Worm (Caenorhabditis elegans) whole organism, L4 larva: ENCODE results near the gene ZK418.5.

ENCODE experiments used
- D1046.2 ChIP-seq: fragments of 200-800 bp; sonication (Bioruptor generic); IDR thresholded peaks from 2 replicates; pipeline ENCODE4 v1.3.6; 2022; ENCODE audit warnings: missing genetic modification characterization, missing compliant biosample characterization
- F10B5.3 ChIP-seq: sonication (generic microtip); optimal IDR thresholded peaks from 2 replicates; lab custom pipeline; 2016; ENCODE audit warnings: mild to moderate bottlenecking, missing genetic modification characterization, missing compliant biosample characterization
- F26F4.8 ChIP-seq: fragments of 200-800 bp; sonication (Bioruptor generic); conservative IDR thresholded peaks from 2 replicates; pipeline ENCODE4 v1.3.6; 2022; ENCODE audit warnings: missing genetic modification characterization, missing compliant biosample characterization
- F49E8.2 ChIP-seq: sonication (generic microtip); optimal IDR thresholded peaks from 2 replicates; lab custom pipeline; 2016; ENCODE audit warnings: missing compliant biosample characterization, mild to moderate bottlenecking, missing genetic modification characterization, borderline replicate concordance
- R02D3.7 ChIP-seq: fragments of 150-350 bp; sonication (generic microtip); optimal IDR thresholded peaks from 3 replicates; lab custom pipeline; 2014; ENCODE audit warnings: missing biosample characterization, missing genetic modification characterization
- Y48G9A.11 ChIP-seq: fragments of 200-800 bp; sonication (Bioruptor generic); IDR thresholded peaks from 2 replicates; pipeline ENCODE4 v1.3.6; 2022; ENCODE audit warnings: missing genetic modification reagents, missing genetic modification characterization, missing compliant biosample characterization
- ZK337.2 ChIP-seq: fragments of 200-800 bp; sonication (Bioruptor generic); IDR thresholded peaks from 2 replicates; pipeline ENCODE4 v1.3.6; 2022; ENCODE audit warnings: missing genetic modification reagents, missing genetic modification characterization, missing compliant biosample characterization
- ZK546.5 ChIP-seq, 2 experiments: sonication (generic microtip); optimal IDR thresholded peaks; 2 replicates each; lab custom pipeline; 2017; ENCODE audit warnings: missing biosample characterization in 2 of 2, missing genetic modification characterization in 2 of 2
- ceh-20 ChIP-seq: fragments of 200-800 bp; sonication (Bioruptor generic); IDR thresholded peaks from 2 replicates; pipeline ENCODE4 v1.3.6; 2022; ENCODE audit warnings: missing genetic modification reagents, missing genetic modification characterization, missing compliant biosample characterization
- ceh-28 ChIP-seq: fragments of 150-350 bp; optimal IDR thresholded peaks from 2 replicates; lab custom pipeline; 2014; ENCODE audit warnings: missing biosample characterization, missing genetic modification reagents, missing genetic modification characterization
- ctbp-1 ChIP-seq: fragments of 200-800 bp; sonication (Bioruptor generic); IDR thresholded peaks from 2 replicates; pipeline ENCODE4 v1.3.6; 2022; ENCODE audit warnings: missing genetic modification reagents, missing genetic modification characterization, missing compliant biosample characterization
- daf-12 ChIP-seq: fragments of 150-350 bp; optimal IDR thresholded peaks from 2 replicates; lab custom pipeline; 2014; ENCODE audit warnings: missing biosample characterization, missing genetic modification reagents, missing genetic modification characterization
- daf-16 ChIP-seq, 3 experiments: sonication (generic microtip); optimal IDR thresholded peaks; 2 replicates each; lab custom pipeline; 2016 to 2017; ENCODE audit warnings: missing genetic modification characterization in 3 of 3, missing genetic modification reagents in 3 of 3, mild to moderate bottlenecking in 2 of 3, missing compliant biosample characterization in 2 of 3, missing biosample characterization in 1 of 3, moderate library complexity in 1 of 3
- dmd-6 ChIP-seq: fragments of 200-800 bp; sonication (Bioruptor generic); IDR thresholded peaks from 2 replicates; pipeline ENCODE4 v1.3.6; 2022; ENCODE audit warnings: missing genetic modification reagents, missing genetic modification characterization, missing compliant biosample characterization
- dpl-1 ChIP-seq: fragments of 150-350 bp; optimal IDR thresholded peaks from 2 replicates; lab custom pipeline; 2014; ENCODE audit warnings: missing biosample characterization, missing genetic modification reagents, missing genetic modification characterization
- egl-27 ChIP-seq: sonication (generic microtip); optimal IDR thresholded peaks from 3 replicates; lab custom pipeline; 2017; ENCODE audit warnings: missing biosample characterization, missing genetic modification reagents, missing genetic modification characterization
- egl-43 ChIP-seq: fragments of 200-800 bp; sonication (Bioruptor generic); IDR thresholded peaks from 2 replicates; pipeline ENCODE4 v1.3.6; 2022; ENCODE audit warnings: missing genetic modification reagents, missing genetic modification characterization, missing compliant biosample characterization
- fkh-10 ChIP-seq: fragments of 150-350 bp; optimal IDR thresholded peaks from 2 replicates; lab custom pipeline; 2014; ENCODE audit warnings: missing biosample characterization, missing genetic modification reagents, missing genetic modification characterization
- fos-1 ChIP-seq: fragments of 150-350 bp; optimal IDR thresholded peaks from 2 replicates; lab custom pipeline; 2014; ENCODE audit warnings: missing biosample characterization, missing genetic modification characterization
- hmg-1.1 ChIP-seq: fragments of 200-800 bp; sonication (Bioruptor generic); IDR thresholded peaks from 2 replicates; pipeline ENCODE4 v1.3.6; 2022; ENCODE audit warnings: missing genetic modification reagents, missing genetic modification characterization, missing compliant biosample characterization
- jun-1 ChIP-seq: fragments of 150-350 bp; optimal IDR thresholded peaks from 2 replicates; lab custom pipeline; 2014; ENCODE audit warnings: missing biosample characterization, missing genetic modification reagents, missing genetic modification characterization
- lin-13 ChIP-seq: fragments of 150-350 bp; optimal IDR thresholded peaks from 2 replicates; lab custom pipeline; 2014; ENCODE audit warnings: missing biosample characterization, missing genetic modification reagents, missing genetic modification characterization
- lin-15B ChIP-seq: fragments of 150-350 bp; sonication (generic microtip); optimal IDR thresholded peaks from 3 replicates; lab custom pipeline; 2014; ENCODE audit warnings: missing biosample characterization, missing genetic modification characterization
- lin-29 ChIP-seq: fragments of 200-800 bp; sonication (Bioruptor generic); IDR thresholded peaks from 2 replicates; pipeline ENCODE4 v1.3.6; 2022; ENCODE audit warnings: missing genetic modification reagents, missing genetic modification characterization, missing compliant biosample characterization
- lin-38 ChIP-seq: fragments of 200-800 bp; sonication (Bioruptor generic); IDR thresholded peaks from 2 replicates; pipeline ENCODE4 v1.3.6; 2022; ENCODE audit warnings: missing genetic modification reagents, missing genetic modification characterization, missing compliant biosample characterization
- lir-3 ChIP-seq: sonication (generic microtip); optimal IDR thresholded peaks from 2 replicates; lab custom pipeline; 2016; ENCODE audit warnings: mild to moderate bottlenecking, missing genetic modification characterization, missing compliant biosample characterization
- madf-5 ChIP-seq, 2 experiments: fragments of 200-800 bp; sonication (Bioruptor generic); IDR thresholded peaks; 2 replicates each; pipeline ENCODE4 v1.3.6; 2022; ENCODE audit warnings: missing compliant biosample characterization in 2 of 2, missing genetic modification characterization in 2 of 2
- madf-9 ChIP-seq: fragments of 200-800 bp; sonication (Bioruptor generic); conservative IDR thresholded peaks from 2 replicates; pipeline ENCODE4 v1.3.6; 2022; ENCODE audit warnings: missing genetic modification reagents, missing genetic modification characterization, missing compliant biosample characterization
- mdl-1 ChIP-seq, 2 experiments: fragments of 150-350 bp in 1 of 2; sonication (generic microtip) in 1 of 2; optimal IDR thresholded peaks; 2 replicates each; lab custom pipeline; 2014 to 2017; ENCODE audit warnings: missing biosample characterization in 2 of 2, missing genetic modification characterization in 2 of 2
- mdt-29 ChIP-seq: fragments of 200-800 bp; sonication (Bioruptor generic); IDR thresholded peaks from 2 replicates; pipeline ENCODE4 v1.3.6; 2022; ENCODE audit warnings: missing genetic modification reagents, missing genetic modification characterization, missing compliant biosample characterization
- mes-2 ChIP-seq: sonication (generic microtip); optimal IDR thresholded peaks from 2 replicates; lab custom pipeline; 2016; ENCODE audit warnings: missing genotype, mild to moderate bottlenecking, missing genetic modification characterization, missing compliant biosample characterization; ENCODE audit not compliant: poor library complexity, severe bottlenecking
- mxl-3 ChIP-seq: fragments of 200-800 bp; sonication (Bioruptor generic); optimal IDR thresholded peaks from 2 replicates; lab custom pipeline; 2018; ENCODE audit warnings: mild to moderate bottlenecking, missing genetic modification characterization, missing compliant biosample characterization
- nhr-10 ChIP-seq: fragments of 150-350 bp; optimal IDR thresholded peaks from 2 replicates; lab custom pipeline; 2014; ENCODE audit warnings: missing biosample characterization, missing genetic modification characterization
- nhr-11 ChIP-seq: fragments of 150-350 bp; optimal IDR thresholded peaks from 2 replicates; lab custom pipeline; 2014; ENCODE audit warnings: missing biosample characterization, missing genetic modification characterization
- nhr-111 ChIP-seq: fragments of 200-800 bp; sonication (Bioruptor generic); optimal IDR thresholded peaks from 2 replicates; lab custom pipeline; 2018; ENCODE audit warnings: mild to moderate bottlenecking, missing genetic modification characterization, missing compliant biosample characterization
- nhr-28 ChIP-seq: fragments of 150-350 bp; optimal IDR thresholded peaks from 2 replicates; lab custom pipeline; 2014; ENCODE audit warnings: missing biosample characterization, missing genetic modification characterization
- nhr-41 ChIP-seq: fragments of 200-800 bp; sonication (Bioruptor generic); IDR thresholded peaks from 2 replicates; pipeline ENCODE4 v1.3.6; 2022; ENCODE audit warnings: missing genetic modification reagents, missing genetic modification characterization, missing compliant biosample characterization
- nhr-77 ChIP-seq: fragments of 150-350 bp; optimal IDR thresholded peaks from 2 replicates; lab custom pipeline; 2014; ENCODE audit warnings: missing biosample characterization, missing genetic modification characterization
- php-3 ChIP-seq: fragments of 200-800 bp; sonication (Bioruptor generic); IDR thresholded peaks from 2 replicates; pipeline ENCODE4 v1.3.6; 2022; ENCODE audit warnings: missing genetic modification reagents, missing genetic modification characterization, missing compliant biosample characterization
- pqm-1 ChIP-seq: sonication (generic microtip); optimal IDR thresholded peaks from 2 replicates; lab custom pipeline; 2017; ENCODE audit warnings: missing biosample characterization, missing genetic modification characterization
- set-16 ChIP-seq: fragments of 200-800 bp; sonication (Bioruptor generic); IDR thresholded peaks from 2 replicates; pipeline ENCODE4 v1.3.6; 2022; ENCODE audit warnings: missing genetic modification reagents, missing genetic modification characterization, missing compliant biosample characterization
- snpc-1.2 ChIP-seq: fragments of 200-800 bp; sonication (Bioruptor generic); IDR thresholded peaks from 2 replicates; pipeline ENCODE4 v1.3.6; 2022; ENCODE audit warnings: missing genetic modification reagents, missing genetic modification characterization, missing compliant biosample characterization
- spr-3 ChIP-seq: fragments of 200-800 bp; sonication (Bioruptor generic); optimal IDR thresholded peaks from 2 replicates; lab custom pipeline; 2018; ENCODE audit warnings: mild to moderate bottlenecking, missing genetic modification characterization, missing compliant biosample characterization
- unc-130 ChIP-seq: sonication (generic microtip); optimal IDR thresholded peaks from 2 replicates; lab custom pipeline; 2016; ENCODE audit warnings: missing genetic modification reagents, missing genetic modification characterization, missing compliant biosample characterization
- unc-39 ChIP-seq: sonication (generic microtip); optimal IDR thresholded peaks from 2 replicates; lab custom pipeline; 2017; ENCODE audit warnings: missing biosample characterization, missing genetic modification characterization
- unc-62 ChIP-seq, 3 experiments: fragments of 150-350 bp in 1 of 3; sonication (generic microtip); optimal IDR thresholded peaks in 2 of 3; peaks in 1 of 3; 1 replicate in 1 of 3; 2 replicates in 2 of 3; lab custom pipeline; 2014 to 2017; ENCODE audit warnings: missing biosample characterization in 3 of 3, missing genetic modification characterization in 3 of 3, missing genetic modification reagents in 3 of 3, missing genotype in 1 of 3
- zfp-3 ChIP-seq: fragments of 200-800 bp; sonication (Bioruptor generic); conservative IDR thresholded peaks from 2 replicates; pipeline ENCODE4 v1.3.6; 2022; ENCODE audit warnings: missing genetic modification reagents, missing genetic modification characterization, missing compliant biosample characterization
- ztf-11 ChIP-seq: fragments of 150-350 bp; optimal IDR thresholded peaks from 2 replicates; lab custom pipeline; 2014; ENCODE audit warnings: missing biosample characterization, missing genetic modification characterization

ZK418.5 gene

DNA sequence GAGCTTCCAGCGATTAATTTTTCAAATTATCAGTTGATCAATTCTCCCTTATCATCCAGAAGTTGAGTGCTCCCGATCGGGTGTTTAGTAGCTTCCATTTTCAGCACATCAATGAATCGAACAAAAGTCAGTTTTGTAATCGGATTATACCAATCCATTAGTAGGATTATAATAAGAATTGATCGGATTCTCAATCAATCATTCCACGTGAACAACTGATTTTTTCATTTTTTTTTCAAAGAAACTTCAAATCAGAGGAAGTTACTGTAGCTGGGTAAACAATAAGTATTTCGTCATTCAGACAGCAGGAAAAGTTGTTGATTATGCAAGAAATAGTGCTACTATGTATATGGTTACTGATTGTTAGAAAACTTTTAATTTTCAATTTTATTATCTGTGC is 33.2 kb upstream of the ZK418.5 start (continued):
- TF ChIP-seq unc-39 (tag; lab: Kevin White, UChicago) (no peak), madf-5 (GFP tag; IDR thresholded peaks at IDR 0.05; lab: Robert Waterston, UW) (no peak), nhr-28 (tag; lab: Kevin White, UChicago) (peak; percentile 14), lir-3 (tag; lab: Kevin White, UChicago) (no peak), F26F4.8 (GFP tag; lab: Robert Waterston, UW) (no peak), R02D3.7 (no peak), nhr-10 (tag; lab: Kevin White, UChicago) (no peak), nhr-11 (tag; lab: Kevin White, UChicago) (no peak), jun-1 (tag; lab: Kevin White, UChicago) (no peak), fos-1 (tag; lab: Kevin White, UChicago) (no peak), D1046.2 (GFP tag; lab: Robert Waterston, UW) (no peak), spr-3 (GFP tag; lab: Kevin White, UChicago) (no peak), lin-15B (no peak), ztf-11 (tag; lab: Kevin White, UChicago) (no peak), lin-29 (GFP tag; lab: Robert Waterston, UW) (no peak), php-3 (GFP tag; lab: Robert Waterston, UW) (no peak), ZK337.2 (GFP tag; lab: Robert Waterston, UW) (no peak), F49E8.2 (no peak), mes-2 (tag; lab: Kevin White, UChicago) (no peak), mxl-3 (GFP tag; lab: Kevin White, UChicago) (no peak), ctbp-1 (GFP tag; lab: Robert Waterston, UW) (no peak), lin-13 (no peak), daf-12 (tag; lab: Kevin White, UChicago) (no peak), nhr-111 (GFP tag; lab: Kevin White, UChicago) (no peak), dmd-6 (GFP tag; lab: Robert Waterston, UW) (peak; percentile 14; the same call in 1 of the 2 replicates), unc-62 (GFP tag; optimal IDR thresholded peaks at IDR 0.05 in 1 of 2; lab: Kevin White, UChicago) (no peak), unc-62 (tag; optimal IDR thresholded peaks at IDR 0.05; lab: Kevin White, UChicago) (no peak), lin-38 (no peak), madf-9 (GFP tag; lab: Robert Waterston, UW) (no peak), dpl-1 (GFP tag; lab: Kevin White, UChicago) (no peak), ceh-28 (tag; lab: Kevin White, UChicago) (no peak)
- TF ChIP-seq, all 104 proteins: peak for 6

DNA sequence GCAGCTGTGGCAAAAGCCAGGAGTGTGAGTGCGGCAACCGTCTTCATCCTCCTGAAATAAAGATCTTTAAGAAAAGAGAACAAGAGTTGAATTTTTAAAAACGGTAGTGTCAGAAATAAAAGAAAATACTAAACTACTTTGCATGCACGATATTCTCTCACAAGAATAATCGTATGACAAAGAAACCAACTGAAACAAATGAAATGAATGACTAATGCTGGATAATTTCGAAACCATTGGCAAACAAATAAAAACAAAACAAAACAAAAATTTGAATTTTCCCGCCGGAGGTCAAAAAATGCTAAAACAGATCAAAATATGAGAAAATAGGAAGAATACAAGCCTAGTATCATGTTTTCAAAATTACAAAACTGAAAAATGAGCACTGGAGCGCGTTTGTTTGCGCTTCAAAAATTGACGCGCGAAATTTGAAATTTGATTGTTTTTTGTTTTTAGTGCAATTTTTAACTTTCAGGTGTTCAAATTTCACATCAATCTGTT is 30.3 kb upstream of the ZK418.5 start, which contains the start of gene cpg-2:
TSS of gene cpg-2 (minus strand) at position 51 of the 501 bp plus-strand sequence.
- TF ChIP-seq lin-38: peak; percentile 90
- TF ChIP-seq ZK546.5 (tag; optimal IDR thresholded peaks at IDR 0.05; lab: Kevin White, UChicago): no peak
- no peak for TF ChIP-seq ztf-11 (tag; lab: Kevin White, UChicago)
- no peak for TF ChIP-seq egl-43 (GFP tag; lab: Robert Waterston, UW)
- no peak for TF ChIP-seq egl-27 (tag; lab: Kevin White, UChicago)
- TF ChIP-seq pqm-1 (tag; lab: Kevin White, UChicago): no peak
- no peak for TF ChIP-seq nhr-111 (GFP tag; lab: Kevin White, UChicago)
- TF ChIP-seq fkh-10 (GFP tag; lab: Kevin White, UChicago): no peak
- TF ChIP-seq snpc-1.2 (GFP tag; lab: Robert Waterston, UW): peak; percentile 39; the same call in 1 of the 2 replicates
- no peak for TF ChIP-seq hmg-1.1 (GFP tag; lab: Robert Waterston, UW)
- TF ChIP-seq nhr-77 (tag; lab: Kevin White, UChicago): no peak
- no peak for TF ChIP-seq ctbp-1 (GFP tag; lab: Robert Waterston, UW)
- TF ChIP-seq F10B5.3 (tag; lab: Kevin White, UChicago): no peak
- TF ChIP-seq daf-16 (GFP tag; optimal IDR thresholded peaks at IDR 0.05; lab: Kevin White, UChicago): no peak
- TF ChIP-seq daf-16 (tag; optimal IDR thresholded peaks at IDR 0.05; lab: Kevin White, UChicago): no peak
- no peak for TF ChIP-seq lin-13
- TF ChIP-seq F49E8.2: peak; percentile 82
- TF ChIP-seq ceh-20 (GFP tag; lab: Robert Waterston, UW): no peak
- peak; percentile 86 for TF ChIP-seq Y48G9A.11
- TF ChIP-seq zfp-3: no peak
- no peak for TF ChIP-seq nhr-41 (GFP tag; lab: Robert Waterston, UW)
- TF ChIP-seq unc-62 (GFP tag; optimal IDR thresholded peaks at IDR 0.05 in 1 of 2; lab: Kevin White, UChicago): no peak
- no peak for TF ChIP-seq unc-62 (tag; optimal IDR thresholded peaks at IDR 0.05; lab: Kevin White, UChicago)
- peak; percentile 96 for TF ChIP-seq unc-130 (GFP tag; lab: Kevin White, UChicago)
- no peak for TF ChIP-seq mdl-1 (tag; optimal IDR thresholded peaks at IDR 0.05; lab: Kevin White, UChicago)
- no peak for TF ChIP-seq set-16 (GFP tag; lab: Robert Waterston, UW)
- TF ChIP-seq mdt-29 (GFP tag; lab: Robert Waterston, UW): no peak
- no peak for TF ChIP-seq unc-39 (tag; lab: Kevin White, UChicago)
